Fruit fly (Drosophila melanogaster) whole organism, wandering third instar larva: Measurements from ENCODE around the gene Nelf-A.

Experiments
- Abd-B ChIP-seq: fragments of >200 bp; optimal IDR thresholded peaks from 2 replicates; lab custom pipeline; 2017; ENCODE audit warnings: missing biosample characterization, missing genetic modification characterization
- CG32264 ChIP-seq: fragments of 200-800 bp; sonication (Bioruptor generic); optimal IDR thresholded peaks from 2 replicates; lab custom pipeline; 2016; ENCODE audit warnings: missing biosample characterization, missing genetic modification characterization
- CG9705 ChIP-seq: fragments of 200-800 bp; sonication (Bioruptor generic); optimal IDR thresholded peaks from 2 replicates; lab custom pipeline; 2018; ENCODE audit warnings: missing biosample characterization, mild to moderate bottlenecking, missing genetic modification characterization
- CrebA ChIP-seq: fragments of 200-800 bp; sonication (Bioruptor generic); optimal IDR thresholded peaks from 2 replicates; lab custom pipeline; 2016; ENCODE audit warnings: missing biosample characterization, mild to moderate bottlenecking, missing genetic modification characterization, borderline replicate concordance
- Dfd ChIP-seq: fragments of >200 bp; optimal IDR thresholded peaks from 2 replicates; lab custom pipeline; 2017; ENCODE audit warnings: missing biosample characterization, missing genetic modification characterization
- Dif ChIP-seq: fragments of 200-275, 200-300 bp; sonication (Bioruptor generic); optimal IDR thresholded peaks from 2 replicates; lab custom pipeline; 2018; ENCODE audit warnings: missing biosample characterization, missing genetic modification characterization; ENCODE audit not compliant: partially characterized antibody
- GATAd ChIP-seq: sonication (Bioruptor generic); optimal IDR thresholded peaks from 2 replicates; lab custom pipeline; 2016; ENCODE audit warnings: missing biosample characterization, missing genetic modification characterization
- HLH106 ChIP-seq: fragments of 200-800 bp; optimal IDR thresholded peaks from 3 replicates; lab custom pipeline; 2019; ENCODE audit warnings: missing biosample characterization, mild to moderate bottlenecking, missing genetic modification characterization, moderate library complexity
- Hnf4 ChIP-seq: fragments of 200-800 bp; sonication (Bioruptor generic); optimal IDR thresholded peaks from 2 replicates; lab custom pipeline; 2016; ENCODE audit warnings: missing biosample characterization, mild to moderate bottlenecking, missing genetic modification characterization
- Hr78 ChIP-seq: fragments of >200 bp; optimal IDR thresholded peaks from 2 replicates; lab custom pipeline; 2017; ENCODE audit warnings: missing biosample characterization, missing genetic modification characterization
- Hr83 ChIP-seq: fragments of 200-300 bp; sonication (Bioruptor generic); optimal IDR thresholded peaks from 2 replicates; lab custom pipeline; 2016; ENCODE audit warnings: missing biosample characterization, mild to moderate bottlenecking, missing genetic modification characterization, moderate library complexity; ENCODE audit not compliant: poor library complexity, severe bottlenecking
- Jra ChIP-seq: sonication (Bioruptor generic); optimal IDR thresholded peaks from 2 replicates; lab custom pipeline; 2016; ENCODE audit warnings: missing biosample characterization, missing genetic modification characterization
- Mio ChIP-seq: sonication (Bioruptor generic); optimal IDR thresholded peaks from 2 replicates; lab custom pipeline; 2016; ENCODE audit warnings: missing biosample characterization, missing genetic modification characterization
- Myc ChIP-seq: fragments of >200 bp; optimal IDR thresholded peaks from 2 replicates; lab custom pipeline; 2017
- N ChIP-seq: fragments of >200 bp; optimal IDR thresholded peaks from 2 replicates; lab custom pipeline; 2018; ENCODE audit warnings: missing biosample characterization, missing external identifiers, missing genetic modification characterization
- OdsH ChIP-seq: fragments of 200-800 bp; sonication (Bioruptor generic); optimal IDR thresholded peaks from 2 replicates; lab custom pipeline; 2016; ENCODE audit warnings: missing biosample characterization, mild to moderate bottlenecking, missing genetic modification characterization
- Rel ChIP-seq, 2 experiments: fragments of 200-800 bp; sonication (Bioruptor generic) in 1 of 2; optimal IDR thresholded peaks; 2 replicates in 1 of 2; 3 replicates in 1 of 2; lab custom pipeline; 2016 to 2019; ENCODE audit warnings: mild to moderate bottlenecking in 2 of 2, missing biosample characterization in 2 of 2, missing genetic modification characterization in 2 of 2, moderate library complexity in 1 of 2
- Sp1 ChIP-seq: fragments of 200-800 bp; sonication (Bioruptor generic); optimal IDR thresholded peaks from 3 replicates; lab custom pipeline; 2019; ENCODE audit warnings: missing biosample characterization, mild to moderate bottlenecking, missing genetic modification characterization, moderate library complexity
- Vsx2 ChIP-seq: fragments of 200-300, 225-300 bp; sonication (Bioruptor generic); optimal IDR thresholded peaks from 2 replicates; lab custom pipeline; 2018; ENCODE audit warnings: missing biosample characterization, missing genetic modification characterization; ENCODE audit not compliant: partially characterized antibody
- br ChIP-seq: fragments of 200-800 bp; sonication (Bioruptor generic); optimal IDR thresholded peaks from 2 replicates; lab custom pipeline; 2016; ENCODE audit warnings: missing biosample characterization, missing genetic modification characterization
- dl ChIP-seq, 2 experiments: fragments of 175-275, 200-275 bp in 1 of 2; fragments of 200-275 bp in 1 of 2; sonication (Bioruptor generic); optimal IDR thresholded peaks; lab custom pipeline; 2018; ENCODE audit warnings: mild to moderate bottlenecking in 2 of 2, missing biosample characterization in 2 of 2, missing genetic modification characterization in 2 of 2, moderate library complexity in 2 of 2; ENCODE audit not compliant: partially characterized antibody in 2 of 2, insufficient read depth in 1 of 2
- dmrt93B ChIP-seq: fragments of 200-800 bp; sonication (Bioruptor generic); optimal IDR thresholded peaks from 2 replicates; lab custom pipeline; 2018; ENCODE audit warnings: missing biosample characterization, mild to moderate bottlenecking, missing genetic modification characterization
- dsf ChIP-seq: sonication (Bioruptor generic); optimal IDR thresholded peaks from 2 replicates; lab custom pipeline; 2016; ENCODE audit warnings: missing biosample characterization, missing genetic modification characterization, borderline replicate concordance
- ey ChIP-seq: fragments of 200-800 bp; sonication (Bioruptor generic); optimal IDR thresholded peaks from 2 replicates; lab custom pipeline; 2016; ENCODE audit warnings: missing biosample characterization, missing genetic modification characterization
- foxo ChIP-seq, 2 experiments: fragments of 200-800 bp; sonication (Bioruptor generic); optimal IDR thresholded peaks; 2 replicates in 1 of 2; 3 replicates in 1 of 2; lab custom pipeline; 2016 to 2017; ENCODE audit warnings: missing biosample characterization in 2 of 2, missing genetic modification characterization in 2 of 2
- fru ChIP-seq: fragments of 200-800 bp; sonication (Bioruptor generic); optimal IDR thresholded peaks from 3 replicates; lab custom pipeline; 2016; ENCODE audit warnings: missing biosample characterization, mild to moderate bottlenecking, missing genetic modification characterization
- h ChIP-seq: fragments of 200-800 bp; sonication (Bioruptor generic); optimal IDR thresholded peaks from 3 replicates; lab custom pipeline; 2016; ENCODE audit warnings: missing biosample characterization, mild to moderate bottlenecking, missing genetic modification characterization
- jim ChIP-seq: fragments of 175-275, 200-325 bp; sonication (Bioruptor generic); optimal IDR thresholded peaks from 2 replicates; lab custom pipeline; 2016; ENCODE audit warnings: missing biosample characterization, mild to moderate bottlenecking, missing genetic modification characterization
- lola ChIP-seq: fragments of >200 bp; optimal IDR thresholded peaks from 2 replicates; lab custom pipeline; 2017; ENCODE audit warnings: missing biosample characterization, missing genetic modification characterization
- pan ChIP-seq: fragments of >200 bp; optimal IDR thresholded peaks from 2 replicates; lab custom pipeline; 2017
- psq ChIP-seq: fragments of 200-800 bp; sonication (Bioruptor generic); optimal IDR thresholded peaks from 3 replicates; lab custom pipeline; 2017; ENCODE audit warnings: missing biosample characterization, mild to moderate bottlenecking, missing genetic modification characterization, moderate library complexity
- rgr ChIP-seq: fragments of 200-800 bp; sonication (Bioruptor generic); optimal IDR thresholded peaks from 3 replicates; lab custom pipeline; 2016; ENCODE audit warnings: missing biosample characterization, mild to moderate bottlenecking, missing genetic modification characterization
- sage ChIP-seq: fragments of 200-800 bp; sonication (Bioruptor generic); optimal IDR thresholded peaks from 2 replicates; lab custom pipeline; 2016; ENCODE audit warnings: missing biosample characterization, mild to moderate bottlenecking, missing genetic modification characterization
- sv ChIP-seq: fragments of 200-800 bp; sonication (Bioruptor generic); optimal IDR thresholded peaks from 3 replicates; lab custom pipeline; 2016; ENCODE audit warnings: missing biosample characterization, missing genetic modification characterization
- tai ChIP-seq: sonication (Bioruptor generic); optimal IDR thresholded peaks from 2 replicates; lab custom pipeline; 2016; ENCODE audit warnings: missing biosample characterization, missing genetic modification characterization
- usp ChIP-seq: fragments of >200 bp; optimal IDR thresholded peaks from 2 replicates; lab custom pipeline; 2017; ENCODE audit warnings: missing biosample characterization, missing genetic modification characterization
- woc ChIP-seq: sonication (Bioruptor generic); optimal IDR thresholded peaks from 2 replicates; lab custom pipeline; 2016; ENCODE audit warnings: missing biosample characterization, mild to moderate bottlenecking, missing genetic modification characterization

Nelf-A gene

dm6 chr3R:21205680-21206326 lies 17.7 kb upstream of the Nelf-A start:
- TF ChIP-seq Sp1 (GFP tag; lab: Kevin White, UChicago) = peak; percentile 14
- TF ChIP-seq h (GFP tag; lab: Kevin White, UChicago) = peak; percentile 39
- peak; percentile 26 for TF ChIP-seq Dfd (GFP tag; lab: Kevin White, UChicago)
- TF ChIP-seq Jra = no peak
- TF ChIP-seq ey (GFP tag; lab: Kevin White, UChicago) = peak; percentile 10
- peak; percentile 31 for TF ChIP-seq rgr
- peak; percentile 21 for TF ChIP-seq Dif
- peak; percentile 24 for TF ChIP-seq br (GFP tag; lab: Kevin White, UChicago)
- no peak for TF ChIP-seq Rel (GFP tag; optimal IDR thresholded peaks at IDR 0.05; lab: Kevin White, UChicago)
- TF ChIP-seq Rel (tag; optimal IDR thresholded peaks at IDR 0.05; lab: Kevin White, UChicago) = no peak
- peak; percentile 28 for TF ChIP-seq sage
- peak; percentile 33 for TF ChIP-seq fru
- TF ChIP-seq CG32264 (GFP tag; lab: Kevin White, UChicago) = no peak
- peak; percentile 31 for TF ChIP-seq HLH106 (tag; lab: Kevin White, UChicago)
- peak in 1 of 2 experiments; percentile 36 for TF ChIP-seq foxo (GFP tag; optimal IDR thresholded peaks at IDR 0.05; lab: Kevin White, UChicago)

- TF ChIP-seq jim (no peak), Vsx2 (GFP tag; lab: Kevin White, UChicago) (peak; percentile 24), foxo (GFP tag; optimal IDR thresholded peaks at IDR 0.05; lab: Kevin White, UChicago) (peak in 1 of 2 experiments; percentile 8), dsf (no peak)
Observed at dm6 chr3R:21206327-21206728, 17.2 kb upstream of the Nelf-A start.

- TF ChIP-seq Hr78 = no peak
- no peak for TF ChIP-seq tai (GFP tag; lab: Kevin White, UChicago)
Observed at dm6 chr3R:21206802-21207238, 16.7 kb upstream of the Nelf-A start.

- TF ChIP-seq Hr78 (no peak), OdsH (GFP tag; lab: Kevin White, UChicago) (no peak), jim (no peak), usp (GFP tag; lab: Kevin White, UChicago) (no peak), dmrt93B (GFP tag; lab: Kevin White, UChicago) (no peak), pan (lab: Kevin White, UChicago) (no peak), GATAd (GFP tag; lab: Kevin White, UChicago) (no peak), foxo (GFP tag; optimal IDR thresholded peaks at IDR 0.05; lab: Kevin White, UChicago) (no peak), lola (GFP tag; lab: Kevin White, UChicago) (no peak), CG9705 (GFP tag; lab: Kevin White, UChicago) (no peak), psq (GFP tag; lab: Kevin White, UChicago) (no peak), h (GFP tag; lab: Kevin White, UChicago) (no peak), Jra (no peak)
Observed at dm6 chr3R:21210081-21210480, 13.4 kb upstream of the Nelf-A start.

- no peak for TF ChIP-seq GATAd (GFP tag; lab: Kevin White, UChicago)
- TF ChIP-seq CrebA (GFP tag; lab: Kevin White, UChicago) = no peak
- no peak for TF ChIP-seq Mio (GFP tag; lab: Kevin White, UChicago)
- TF ChIP-seq dl (GFP tag; optimal IDR thresholded peaks at IDR 0.05; lab: Kevin White, UChicago; ENCODE audit: insufficient read depth in 1 of 2, partially characterized antibody in 2 of 2) = no peak
- no peak for TF ChIP-seq CG32264 (GFP tag; lab: Kevin White, UChicago)
- no peak for TF ChIP-seq Hnf4 (GFP tag; lab: Kevin White, UChicago)
- no peak for TF ChIP-seq Vsx2 (GFP tag; lab: Kevin White, UChicago)
- no peak for TF ChIP-seq N (GFP tag; lab: Kevin White, UChicago)
- peak; percentile 96 for TF ChIP-seq Myc (lab: Kevin White, UChicago)
- TF ChIP-seq rgr = no peak
- no peak for TF ChIP-seq dmrt93B (GFP tag; lab: Kevin White, UChicago)
- no peak for TF ChIP-seq br (GFP tag; lab: Kevin White, UChicago)
- TF ChIP-seq lola (GFP tag; lab: Kevin White, UChicago) = no peak
- no peak for TF ChIP-seq dsf
- no peak for TF ChIP-seq pan (lab: Kevin White, UChicago)
- TF ChIP-seq jim = no peak
- TF ChIP-seq Dif = no peak
- no peak for TF ChIP-seq sage
- no peak for TF ChIP-seq ey (GFP tag; lab: Kevin White, UChicago)
- no peak for TF ChIP-seq Hr83 (GFP tag; lab: Kevin White, UChicago)
- TF ChIP-seq Abd-B = no peak
- no peak for TF ChIP-seq Dfd (GFP tag; lab: Kevin White, UChicago)
- TF ChIP-seq woc = peak; percentile 85
- TF ChIP-seq psq (GFP tag; lab: Kevin White, UChicago) = no peak
- peak; percentile 20 for TF ChIP-seq sv (GFP tag; lab: Kevin White, UChicago)
Observed at dm6 chr3R:21214693-21215145, 8.8 kb upstream of the Nelf-A start, which contains the start of gene Ddrgk1. Gene Ddrgk1 (plus strand): TSS chr3R:21215079.
